Fruit fly (Drosophila melanogaster) whole organism, pupa: ENCODE results near the gene CG18304.

ENCODE experiments used
- CG10348 ChIP-seq: fragments of 200-800 bp; sonication (Bioruptor generic); IDR thresholded peaks from 2 replicates; pipeline ENCODE4 v1.3.6; 2022; ENCODE audit warnings: missing biosample characterization, missing genetic modification characterization
- CG12605 ChIP-seq: fragments of 200-800 bp; sonication (Bioruptor generic); IDR thresholded peaks from 2 replicates; pipeline ENCODE4 v1.3.6; 2022; ENCODE audit warnings: missing biosample characterization, missing genetic modification characterization
- CG13204 ChIP-seq: fragments of 200-800 bp; sonication (Bioruptor generic); optimal IDR thresholded peaks from 2 replicates; lab custom pipeline; 2018; ENCODE audit warnings: missing biosample characterization, mild to moderate bottlenecking, missing genetic modification characterization, moderate library complexity
- CG14655 ChIP-seq: fragments of 200-800 bp; sonication (Bioruptor generic); optimal IDR thresholded peaks from 3 replicates; lab custom pipeline; 2017; ENCODE audit warnings: mild to moderate bottlenecking, missing biosample characterization, missing genetic modification reagents, missing genetic modification characterization
- CG15710 ChIP-seq: fragments of 200-800 bp; sonication (Bioruptor generic); optimal IDR thresholded peaks from 2 replicates; lab custom pipeline; 2018; ENCODE audit warnings: missing biosample characterization, mild to moderate bottlenecking, missing genetic modification characterization, moderate library complexity
- CG17806 ChIP-seq: fragments of 200-800 bp; sonication (Bioruptor generic); optimal IDR thresholded peaks from 2 replicates; lab custom pipeline; 2018; ENCODE audit warnings: missing biosample characterization, mild to moderate bottlenecking, missing genetic modification characterization, moderate library complexity
- CG32121 ChIP-seq: fragments of 200-800 bp; sonication (Bioruptor generic); IDR thresholded peaks from 2 replicates; pipeline ENCODE4 v1.3.6; 2022; ENCODE audit warnings: missing biosample characterization, missing genetic modification characterization
- CG34367 ChIP-seq: fragments of 200-800 bp; sonication (Bioruptor generic); optimal IDR thresholded peaks from 2 replicates; lab custom pipeline; 2018; ENCODE audit warnings: missing biosample characterization, mild to moderate bottlenecking, missing genetic modification characterization
- CG4496 ChIP-seq: fragments of 200-800 bp; sonication (Bioruptor generic); IDR thresholded peaks from 3 replicates; pipeline ENCODE4 v1.3.6; 2022; ENCODE audit warnings: missing biosample characterization, missing genetic modification characterization
- CG8159 ChIP-seq: fragments of 200-800 bp; sonication (Bioruptor generic); optimal IDR thresholded peaks from 3 replicates; lab custom pipeline; 2018; ENCODE audit warnings: missing biosample characterization, mild to moderate bottlenecking, missing genetic modification characterization, moderate library complexity
- CG8301 ChIP-seq: fragments of 200-800 bp; sonication (Bioruptor generic); optimal IDR thresholded peaks from 2 replicates; lab custom pipeline; 2018; ENCODE audit warnings: missing biosample characterization, mild to moderate bottlenecking, missing genetic modification characterization
- CG9948 ChIP-seq: fragments of 200-800 bp; sonication (Bioruptor generic); optimal IDR thresholded peaks from 2 replicates; lab custom pipeline; 2018; ENCODE audit warnings: missing biosample characterization, mild to moderate bottlenecking, missing genetic modification characterization, moderate library complexity
- D1 ChIP-seq: fragments of 200-800 bp; sonication (Bioruptor generic); optimal IDR thresholded peaks from 2 replicates; lab custom pipeline; 2018; ENCODE audit warnings: missing biosample characterization, mild to moderate bottlenecking, missing genetic modification characterization, moderate library complexity
- EcR ChIP-seq: fragments of 200-800 bp; sonication (Bioruptor generic); optimal IDR thresholded peaks from 3 replicates; lab custom pipeline; 2019; ENCODE audit warnings: missing biosample characterization, missing genetic modification characterization, mild to moderate bottlenecking, moderate library complexity, missing genetic modification reagents
- Ets98B ChIP-seq: fragments of 200-800 bp; sonication (Bioruptor generic); IDR thresholded peaks from 2 replicates; pipeline ENCODE4 v1.3.6; 2022; ENCODE audit warnings: missing biosample characterization, missing genetic modification characterization
- Pif1A ChIP-seq: fragments of 200-800 bp; sonication (Bioruptor generic); optimal IDR thresholded peaks from 3 replicates; lab custom pipeline; 2016; ENCODE audit warnings: missing biosample characterization, missing genetic modification characterization
- Pif1B ChIP-seq: fragments of 200-800 bp; sonication (Bioruptor generic); optimal IDR thresholded peaks from 3 replicates; lab custom pipeline; 2016; ENCODE audit warnings: missing biosample characterization, missing genetic modification characterization
- Snoo ChIP-seq: fragments of 200-800 bp; sonication (Bioruptor generic); optimal IDR thresholded peaks from 3 replicates; lab custom pipeline; 2017; ENCODE audit warnings: missing biosample characterization, mild to moderate bottlenecking, missing genetic modification characterization, inconsistent platforms
- fd96Ca ChIP-seq: fragments of 200-800 bp; sonication (Bioruptor generic); IDR thresholded peaks from 3 replicates; pipeline ENCODE4 v1.3.6; 2022; ENCODE audit warnings: missing biosample characterization, missing genetic modification characterization
- gl ChIP-seq: fragments of 200-800 bp; sonication (Bioruptor generic); optimal IDR thresholded peaks from 2 replicates; lab custom pipeline; 2018; ENCODE audit warnings: missing biosample characterization, mild to moderate bottlenecking, missing genetic modification characterization
- rn ChIP-seq: fragments of 200-800 bp; sonication (Bioruptor generic); IDR thresholded peaks from 2 replicates; pipeline ENCODE4 v1.3.6; 2022; ENCODE audit warnings: missing biosample characterization, missing genetic modification characterization

The CG18304 gene

DNA sequence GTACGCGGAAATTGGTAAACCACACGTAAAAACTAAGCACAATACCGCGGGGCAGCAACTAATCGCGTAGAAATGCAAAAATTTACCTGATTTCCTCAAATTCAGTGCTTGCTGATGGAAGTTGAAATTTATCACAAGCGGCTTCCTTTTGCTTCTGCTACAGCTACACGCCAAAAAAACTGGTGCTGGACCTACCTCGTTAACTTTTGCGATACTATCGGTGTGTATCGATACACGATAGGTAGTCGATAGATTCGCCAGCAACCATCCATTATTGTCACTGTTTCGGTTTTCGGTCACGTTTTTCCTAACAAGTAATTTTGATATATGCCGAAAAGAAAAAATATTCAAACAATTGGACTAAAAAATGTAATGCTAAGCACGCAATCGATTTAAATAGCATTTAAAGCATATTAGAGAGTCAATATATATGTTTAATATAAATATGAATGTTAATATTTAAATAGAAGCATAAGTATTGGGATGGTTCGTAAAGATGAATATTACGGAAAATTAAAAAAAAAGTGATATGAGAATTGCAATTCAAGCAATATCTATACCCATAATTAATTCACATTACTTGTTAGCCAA lies 24.9 kb upstream of the CG18304 start, which contains the start of gene Sumo:
Sumo (minus strand) TSS at position 223 of the 591 bp plus-strand sequence.
- TF ChIP-seq fd96Ca (GFP tag; lab: Robert Waterston, UW) (no peak), CG9948 (tag; lab: Kevin White, UChicago) (no peak), Pif1B (GFP tag; lab: Kevin White, UChicago) (no peak), EcR (GFP tag; lab: Kevin White, UChicago) (no peak), CG15710 (tag; lab: Kevin White, UChicago) (peak; percentile 6), CG8301 (tag; lab: Kevin White, UChicago) (no peak), Ets98B (GFP tag; lab: Robert Waterston, UW) (peak; percentile 5; the same call in 1 of the 2 replicates), CG8159 (tag; lab: Kevin White, UChicago) (no peak), CG32121 (no peak)

DNA sequence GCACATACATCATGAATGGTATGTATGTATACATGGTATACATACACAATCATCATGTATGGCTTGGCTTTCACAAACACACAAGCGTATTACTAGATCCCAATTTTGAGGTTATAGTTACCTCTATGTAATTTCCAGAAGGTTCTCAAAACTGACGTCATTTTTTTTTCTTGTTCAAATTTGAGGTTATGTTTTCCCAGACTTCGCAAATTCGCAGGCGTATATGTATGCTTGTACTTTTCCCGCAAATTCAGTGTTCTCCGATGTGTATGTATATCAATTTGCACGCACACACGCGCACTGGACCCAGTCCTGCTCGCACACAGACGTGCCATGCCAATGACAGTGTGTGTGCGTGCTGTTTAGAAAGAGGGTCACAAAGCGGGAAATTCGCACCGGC lies 23.7 kb upstream of the CG18304 start:
- TF ChIP-seq CG34367 (tag; lab: Kevin White, UChicago) (no peak), CG13204 (no peak), Ets98B (GFP tag; lab: Robert Waterston, UW) (no peak), CG9948 (tag; lab: Kevin White, UChicago) (no peak), CG4496 (0 out of 3 replicates have a peak, but pooled peaks have one; percentile 12), Pif1B (GFP tag; lab: Kevin White, UChicago) (no peak), CG12605 (no peak), CG15710 (tag; lab: Kevin White, UChicago) (no peak), D1 (tag; lab: Kevin White, UChicago) (no peak), Pif1A (GFP tag; lab: Kevin White, UChicago) (no peak), Snoo (no peak), EcR (GFP tag; lab: Kevin White, UChicago) (peak; percentile 23), CG32121 (no peak), CG17806 (tag; lab: Kevin White, UChicago) (no peak)

DNA sequence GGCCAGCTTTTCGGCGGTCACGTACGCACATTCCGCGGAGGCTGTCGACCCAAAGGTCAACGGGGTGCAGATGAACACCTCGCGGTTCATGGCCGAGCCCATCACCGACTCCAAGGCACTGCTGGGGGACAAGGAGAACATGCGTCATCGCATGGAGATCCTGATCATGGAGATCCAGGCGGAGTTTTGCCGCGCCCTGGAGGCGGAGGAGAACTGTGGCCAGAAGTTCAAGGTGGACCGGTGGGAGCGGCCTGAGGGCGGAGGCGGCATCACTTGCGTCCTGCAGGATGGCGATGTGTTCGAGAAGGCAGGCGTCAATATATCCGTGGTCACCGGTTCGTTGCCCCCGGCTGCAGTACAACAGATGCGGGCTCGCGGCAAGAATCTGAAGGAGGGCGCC lies 22.0 kb upstream of the CG18304 start:
- TF ChIP-seq CG14655 (no peak), rn (no peak), EcR (GFP tag; lab: Kevin White, UChicago) (no peak), CG34367 (tag; lab: Kevin White, UChicago) (no peak), CG12605 (no peak), CG17806 (tag; lab: Kevin White, UChicago) (no peak), fd96Ca (GFP tag; lab: Robert Waterston, UW) (no peak)

DNA sequence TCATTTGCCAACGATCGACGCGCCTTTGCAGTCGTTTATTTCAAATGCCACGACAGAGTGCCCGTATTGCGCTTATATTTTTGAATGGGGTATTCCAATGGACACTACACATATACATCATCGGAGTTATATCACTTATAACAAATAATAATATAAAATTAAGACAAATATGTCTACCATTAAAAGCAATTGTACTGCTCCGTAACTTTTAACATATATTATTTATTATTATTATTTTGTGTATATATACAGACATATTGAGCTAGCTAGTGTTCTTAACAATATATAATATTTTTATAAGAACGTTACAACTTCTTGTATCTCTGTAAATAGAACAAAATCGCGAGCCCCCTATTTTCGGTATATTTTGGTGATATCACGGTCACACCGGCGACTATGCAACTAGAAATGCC lies 21.4 kb upstream of the CG18304 start, which contains the start of the genes sip2 and Coprox:
sip2 (minus strand) TSS at position 53 of the 413 bp plus-strand sequence.
Coprox (plus strand) TSS at position 400 of the 413 bp plus-strand sequence.
- TF ChIP-seq CG32121, result no peak; the same call in 1 of the 2 replicates
- TF ChIP-seq CG9948 (tag; lab: Kevin White, UChicago), result peak; percentile 64
- no peak for TF ChIP-seq fd96Ca (GFP tag; lab: Robert Waterston, UW)
- no peak for TF ChIP-seq CG8301 (tag; lab: Kevin White, UChicago)
- no peak for TF ChIP-seq CG13204
- peak; percentile 38 for TF ChIP-seq CG34367 (tag; lab: Kevin White, UChicago)
- no peak for TF ChIP-seq gl (tag; lab: Kevin White, UChicago)
- TF ChIP-seq D1 (tag; lab: Kevin White, UChicago), result no peak
- peak; percentile 74 for TF ChIP-seq CG8159 (tag; lab: Kevin White, UChicago)
- peak; percentile 48 for TF ChIP-seq Snoo
- TF ChIP-seq Pif1A (GFP tag; lab: Kevin White, UChicago), result no peak
- peak; percentile 33; the same call in 1 of the 2 replicates for TF ChIP-seq Ets98B (GFP tag; lab: Robert Waterston, UW)
- no peak for TF ChIP-seq CG10348
- TF ChIP-seq EcR (GFP tag; lab: Kevin White, UChicago), result no peak
- no peak for TF ChIP-seq CG14655
- TF ChIP-seq CG17806 (tag; lab: Kevin White, UChicago), result peak; percentile 63
- peak; percentile 35; the same call in 2 of the 3 replicates for TF ChIP-seq CG4496
- TF ChIP-seq Pif1B (GFP tag; lab: Kevin White, UChicago), result no peak
- TF ChIP-seq rn, result no peak
- TF ChIP-seq CG15710 (tag; lab: Kevin White, UChicago), result peak; percentile 66
- TF ChIP-seq CG12605, result peak; percentile 25; the same call in 1 of the 2 replicates

DNA sequence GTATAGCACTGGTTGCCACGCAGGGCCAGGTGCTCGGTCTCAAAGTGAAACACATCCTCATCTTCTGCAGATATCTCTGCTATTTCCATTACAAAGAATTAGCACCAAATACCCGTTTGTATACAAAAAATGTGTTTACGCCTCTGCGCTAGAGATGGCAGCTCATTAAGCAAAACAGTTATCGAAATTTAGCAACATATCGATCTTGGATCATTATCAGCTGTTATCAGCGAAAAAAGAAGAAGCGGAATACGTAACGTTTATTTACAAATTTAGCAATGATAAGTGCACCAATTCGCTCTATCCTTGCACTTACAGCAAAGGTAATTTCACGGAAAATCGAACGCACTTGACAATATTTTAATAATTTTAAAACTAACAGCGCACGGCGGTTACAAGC lies 17.6 kb upstream of the CG18304 start, which contains the start of the genes Atac1 and Hmgcl:
Atac1 (minus strand) TSS at position 164 of the 400 bp plus-strand sequence.
Hmgcl (plus strand) TSS at position 213 of the 400 bp plus-strand sequence.
- TF ChIP-seq D1 (tag; lab: Kevin White, UChicago) (no peak), CG15710 (tag; lab: Kevin White, UChicago) (no peak), CG14655 (no peak)
- TF ChIP-seq, all 21 proteins: peak for 0

DNA sequence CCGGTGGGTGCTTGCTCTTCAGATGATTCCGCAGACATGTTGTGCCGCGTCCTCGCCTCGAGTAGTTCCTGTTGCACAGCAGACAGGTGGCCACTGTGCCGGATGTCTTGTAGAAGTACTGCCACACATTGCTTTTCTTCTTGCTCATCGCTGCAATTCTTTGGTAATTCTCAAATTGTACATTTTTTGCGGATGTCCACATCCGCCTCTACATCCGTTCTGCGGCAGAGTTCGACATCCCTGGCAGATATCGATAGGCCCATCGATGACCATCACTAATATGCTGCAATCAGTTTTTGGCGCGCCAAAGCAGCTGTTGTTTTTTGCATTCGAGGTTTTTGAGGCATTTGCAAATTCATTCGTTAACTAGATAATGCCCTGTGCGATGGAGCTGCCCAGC lies 14.1 kb upstream of the CG18304 start, which contains the start of the genes CG13775 and CG3430:
CG13775 (minus strand) TSS at position 226 of the 400 bp plus-strand sequence.
CG3430 (plus strand) TSS at position 284 of the 400 bp plus-strand sequence.
- TF ChIP-seq rn (no peak), gl (tag; lab: Kevin White, UChicago) (no peak), CG10348 (no peak), CG4496 (no peak), CG32121 (peak; percentile 35; the same call in 1 of the 2 replicates), CG34367 (tag; lab: Kevin White, UChicago) (no peak)
